Fruit fly (Drosophila melanogaster) whole organism: ENCODE results near the gene eag.

Experiments
- Dll ChIP-seq: fragments of >200 bp; optimal IDR thresholded peaks from 2 replicates; lab custom pipeline; 2017
- EcR ChIP-seq, 2 experiments: fragments of >200 bp; optimal IDR thresholded peaks; 2 replicates each; lab custom pipeline; 2017; ENCODE audit warnings: missing biosample characterization in 2 of 2, missing genetic modification characterization in 2 of 2, missing genetic modification reagents in 2 of 2
- psq ChIP-seq: fragments of >200 bp; optimal IDR thresholded peaks from 2 replicates; lab custom pipeline; 2017
- usp ChIP-seq: fragments of >200 bp; optimal IDR thresholded peaks from 2 replicates; lab custom pipeline; 2017; ENCODE audit warnings: missing biosample characterization, missing genetic modification characterization, mixed read lengths

dm6 chrX:14918750-14919247 is 36.5 kb upstream of the eag start, which contains the start of gene Eo:
- TF ChIP-seq EcR (GFP tag; optimal IDR thresholded peaks at IDR 0.05; lab: Kevin White, UChicago): peak in 1 of 2 experiments; percentile 17
- TF ChIP-seq usp (GFP tag; lab: Kevin White, UChicago): no peak
- TF ChIP-seq psq (lab: Kevin White, UChicago): no peak
- TF ChIP-seq Dll: no peak
